Worm (Caenorhabditis elegans): Measurements from ENCODE around the gene F45D11.14.

DNA sequence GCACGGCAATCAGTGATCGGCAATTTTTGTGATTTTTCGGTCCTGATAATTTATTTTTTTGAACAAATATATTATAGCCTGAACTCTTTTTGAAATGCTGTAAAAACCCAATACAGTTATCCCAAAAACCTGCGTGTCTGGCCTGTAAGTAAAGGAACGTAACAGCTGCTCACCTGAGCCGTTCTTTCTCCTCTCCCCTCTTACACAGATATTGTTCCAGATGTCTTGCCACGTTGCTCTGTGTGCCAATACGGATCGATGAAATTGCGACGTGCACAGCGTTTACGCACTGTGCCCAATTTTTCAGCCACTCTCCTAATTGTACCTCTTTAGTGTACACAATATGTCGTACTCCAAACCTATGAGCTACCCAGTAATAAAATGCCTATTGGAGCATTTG lies 47.7 kb downstream of the F45D11.14 start, which contains the start of gene sdz-4:
- TF ChIP-seq snpc-4 (tag; optimal IDR thresholded peaks at IDR 0.05): no peak
- TF ChIP-seq lir-3 (tag; optimal IDR thresholded peaks at IDR 0.05): no peak
- TF ChIP-seq fkh-10 (GFP tag; optimal IDR thresholded peaks at IDR 0.05): no peak
- TF ChIP-seq skn-1 (tag; optimal IDR thresholded peaks at IDR 0.05): no peak
- TF ChIP-seq lin-39 (tag; optimal IDR thresholded peaks at IDR 0.05): no peak
- no peak for TF ChIP-seq pha-4 (GFP tag; IDR thresholded peaks at IDR 0.05)
- no peak for TF ChIP-seq pha-4 (tag; optimal IDR thresholded peaks at IDR 0.05)
- no peak for TF ChIP-seq hlh-30 (tag; optimal IDR thresholded peaks at IDR 0.05; ENCODE audit: insufficient read depth)
- TF ChIP-seq egl-27 (tag; optimal IDR thresholded peaks at IDR 0.05): no peak
- no peak for TF ChIP-seq hif-1 (tag; optimal IDR thresholded peaks at IDR 0.05)
- TF ChIP-seq ZK546.5 (tag; optimal IDR thresholded peaks at IDR 0.05): no peak
- no peak for TF ChIP-seq mes-2 (tag; optimal IDR thresholded peaks at IDR 0.05; ENCODE audit: poor library complexity, severe bottlenecking)
- TF ChIP-seq lin-13 (GFP tag; optimal IDR thresholded peaks at IDR 0.05): no peak

Measured in whole organism, L4 larva.